Worm (Caenorhabditis elegans) whole organism, L1 larva: Measurements from ENCODE around the gene ins-37.
A peak's percentile ranks its signal among the peaks of the same experiment; 100 is the strongest.

Experiments used
- C04F5.9 ChIP-seq: sonication (generic microtip); optimal IDR thresholded peaks from 2 replicates; lab custom pipeline; 2016; ENCODE audit warnings: missing genetic modification characterization, missing compliant biosample characterization
- C16A3.4 ChIP-seq: fragments of 150-350 bp; optimal IDR thresholded peaks from 2 replicates; lab custom pipeline; 2014; ENCODE audit warnings: missing biosample characterization, missing genetic modification characterization
- C34B4.2 ChIP-seq: sonication (generic microtip); optimal IDR thresholded peaks from 2 replicates; lab custom pipeline; 2017; ENCODE audit warnings: mild to moderate bottlenecking, missing genetic modification characterization, missing compliant biosample characterization
- Y116A8C.19 ChIP-seq: sonication (generic microtip); optimal IDR thresholded peaks from 2 replicates; lab custom pipeline; 2016; ENCODE audit warnings: missing compliant biosample characterization, missing genetic modification characterization, borderline replicate concordance
- aly-2 ChIP-seq: fragments of 150-350 bp; optimal IDR thresholded peaks from 2 replicates; lab custom pipeline; 2014; ENCODE audit warnings: missing biosample characterization, missing genetic modification characterization
- ceh-82 ChIP-seq, 3 experiments: fragments of 150-350 bp in 1 of 3; sonication (generic microtip) in 2 of 3; optimal IDR thresholded peaks; 2 replicates each; lab custom pipeline; 2014 to 2017; ENCODE audit warnings: missing biosample characterization in 3 of 3, missing genetic modification characterization in 3 of 3
- ceh-88 ChIP-seq: fragments of 200-800 bp; sonication (Bioruptor generic); IDR thresholded peaks from 2 replicates; pipeline ENCODE4 v1.3.6; 2022; ENCODE audit warnings: missing genetic modification characterization, missing compliant biosample characterization
- ceh-90 ChIP-seq: sonication (generic microtip); optimal IDR thresholded peaks from 2 replicates; lab custom pipeline; 2016; ENCODE audit warnings: missing genetic modification characterization, missing compliant biosample characterization
- ces-1 ChIP-seq: fragments of 150-350 bp; optimal IDR thresholded peaks from 2 replicates; lab custom pipeline; 2014; ENCODE audit warnings: missing biosample characterization, missing genetic modification reagents, missing genetic modification characterization
- dpl-1 ChIP-seq, 3 experiments: fragments of 150-350 bp in 2 of 3; sonication (generic microtip) in 1 of 3; optimal IDR thresholded peaks; 2 replicates each; lab custom pipeline; 2014 to 2017; ENCODE audit warnings: missing biosample characterization in 3 of 3, missing genetic modification characterization in 3 of 3, missing genetic modification reagents in 3 of 3
- dsc-1 ChIP-seq: sonication (generic microtip); optimal IDR thresholded peaks from 2 replicates; lab custom pipeline; 2016; ENCODE audit warnings: mild to moderate bottlenecking, missing genetic modification characterization, missing compliant biosample characterization
- efl-3 ChIP-seq: fragments of 200-800 bp; sonication (Bioruptor generic); optimal IDR thresholded peaks from 2 replicates; lab custom pipeline; 2018; ENCODE audit warnings: mild to moderate bottlenecking, missing genetic modification characterization, missing compliant biosample characterization
- egl-13 ChIP-seq: sonication (generic microtip); optimal IDR thresholded peaks from 2 replicates; lab custom pipeline; 2016; ENCODE audit warnings: missing genotype, missing genetic modification reagents, missing genetic modification characterization, missing compliant biosample characterization
- fkh-10 ChIP-seq: sonication (generic microtip); optimal IDR thresholded peaks from 2 replicates; lab custom pipeline; 2017; ENCODE audit warnings: missing biosample characterization, missing genetic modification reagents, missing genetic modification characterization
- fkh-8 ChIP-seq: sonication (generic microtip); optimal IDR thresholded peaks from 2 replicates; lab custom pipeline; 2016; ENCODE audit warnings: mild to moderate bottlenecking, missing genetic modification characterization, missing compliant biosample characterization
- fos-1 ChIP-seq: fragments of 150-350 bp; optimal IDR thresholded peaks from 2 replicates; lab custom pipeline; 2014; ENCODE audit warnings: missing biosample characterization, missing genetic modification characterization
- grh-1 ChIP-seq: fragments of 200-800 bp; sonication (Bioruptor generic); IDR thresholded peaks from 2 replicates; pipeline ENCODE4 v1.3.6; 2022; ENCODE audit warnings: missing genetic modification reagents, missing genetic modification characterization, missing compliant biosample characterization
- hlh-17 ChIP-seq: fragments of 200-800 bp; sonication (Bioruptor generic); optimal IDR thresholded peaks from 2 replicates; lab custom pipeline; 2018; ENCODE audit warnings: missing genetic modification characterization, mild to moderate bottlenecking, missing compliant biosample characterization, moderate library complexity, borderline replicate concordance
- hlh-4 ChIP-seq: sonication (generic microtip); optimal IDR thresholded peaks from 2 replicates; lab custom pipeline; 2016; ENCODE audit warnings: mild to moderate bottlenecking, missing genetic modification characterization, missing compliant biosample characterization
- hpl-2 ChIP-seq: fragments of 150-350 bp; optimal IDR thresholded peaks from 2 replicates; lab custom pipeline; 2014; ENCODE audit warnings: missing biosample characterization, missing genetic modification reagents, missing genetic modification characterization
- irx-1 ChIP-seq: sonication (generic microtip); optimal IDR thresholded peaks from 2 replicates; lab custom pipeline; 2016; ENCODE audit warnings: missing genetic modification characterization, missing compliant biosample characterization
- isw-1 ChIP-seq: fragments of 200-800 bp; sonication (Bioruptor generic); IDR thresholded peaks from 2 replicates; pipeline ENCODE4 v1.3.6; 2022; ENCODE audit warnings: missing genetic modification characterization, missing compliant biosample characterization
- lin-15B ChIP-seq: fragments of 150-350 bp; sonication (generic microtip); optimal IDR thresholded peaks from 3 replicates; lab custom pipeline; 2014; ENCODE audit warnings: missing biosample characterization, missing genetic modification characterization
- lir-3 ChIP-seq: sonication (generic microtip); optimal IDR thresholded peaks from 2 replicates; lab custom pipeline; 2016; ENCODE audit warnings: mild to moderate bottlenecking, missing genetic modification characterization, moderate library complexity, missing compliant biosample characterization; ENCODE audit not compliant: poor library complexity
- mab-9 ChIP-seq: fragments of 200-800 bp; sonication (Bioruptor generic); IDR thresholded peaks from 2 replicates; pipeline ENCODE4 v1.3.6; 2022; ENCODE audit warnings: missing genetic modification reagents, missing genetic modification characterization, missing compliant biosample characterization
- mdl-1 ChIP-seq, 2 experiments: fragments of 150-350 bp; optimal IDR thresholded peaks; 2 replicates each; lab custom pipeline; 2014 to 2017; ENCODE audit warnings: missing biosample characterization in 2 of 2, missing genetic modification characterization in 2 of 2, inconsistent platforms in 1 of 2
- mef-2 ChIP-seq: fragments of 150-350 bp; optimal IDR thresholded peaks from 2 replicates; lab custom pipeline; 2014; ENCODE audit warnings: missing biosample characterization, missing genetic modification characterization
- nhr-11 ChIP-seq: fragments of 150-350 bp; optimal IDR thresholded peaks from 2 replicates; lab custom pipeline; 2014; ENCODE audit warnings: missing biosample characterization, missing genetic modification characterization
- nhr-12 ChIP-seq: sonication (generic microtip); optimal IDR thresholded peaks from 2 replicates; lab custom pipeline; 2017; ENCODE audit warnings: missing biosample characterization, missing genetic modification characterization
- nhr-19 ChIP-seq: fragments of 200-800 bp; sonication (Bioruptor generic); conservative IDR thresholded peaks from 2 replicates; pipeline ENCODE4 v1.3.6; 2022; ENCODE audit warnings: missing genetic modification characterization, missing compliant biosample characterization
- nhr-20 ChIP-seq: sonication (generic microtip); optimal IDR thresholded peaks from 2 replicates; lab custom pipeline; 2016; ENCODE audit warnings: mild to moderate bottlenecking, missing genetic modification characterization, missing compliant biosample characterization
- nhr-237 ChIP-seq: fragments of 150-350 bp; optimal IDR thresholded peaks from 2 replicates; lab custom pipeline; 2014; ENCODE audit warnings: missing biosample characterization, missing genetic modification characterization
- nhr-77 ChIP-seq: fragments of 150-350 bp; optimal IDR thresholded peaks from 2 replicates; lab custom pipeline; 2014; ENCODE audit warnings: missing biosample characterization, missing genetic modification characterization
- nhr-84 ChIP-seq: sonication (generic microtip); optimal IDR thresholded peaks from 2 replicates; lab custom pipeline; 2017; ENCODE audit warnings: missing biosample characterization, missing genetic modification characterization
- nhr-90 ChIP-seq: sonication (generic microtip); optimal IDR thresholded peaks from 2 replicates; lab custom pipeline; 2016; ENCODE audit warnings: mild to moderate bottlenecking, missing genetic modification characterization, missing compliant biosample characterization; ENCODE audit not compliant: poor library complexity
- pag-3 ChIP-seq: sonication (generic microtip); optimal IDR thresholded peaks from 2 replicates; lab custom pipeline; 2017; ENCODE audit warnings: missing genetic modification characterization, mild to moderate bottlenecking, missing compliant biosample characterization, antibody characterized with exemption, borderline replicate concordance; ENCODE audit not compliant: insufficient read depth
- pax-3 ChIP-seq: fragments of 200-800 bp; sonication (Bioruptor generic); optimal IDR thresholded peaks from 2 replicates; lab custom pipeline; 2018; ENCODE audit warnings: mild to moderate bottlenecking, missing genetic modification characterization, moderate library complexity, missing compliant biosample characterization
- pqm-1 ChIP-seq: sonication (generic microtip); optimal IDR thresholded peaks from 3 replicates; lab custom pipeline; 2017; ENCODE audit warnings: missing biosample characterization, missing genetic modification characterization
- rnt-1 ChIP-seq: sonication (generic microtip); optimal IDR thresholded peaks from 2 replicates; lab custom pipeline; 2016; ENCODE audit warnings: mild to moderate bottlenecking, missing genetic modification characterization, moderate library complexity, missing compliant biosample characterization
- snpc-4 ChIP-seq: fragments of 150-350 bp; optimal IDR thresholded peaks from 2 replicates; lab custom pipeline; 2014; ENCODE audit warnings: missing biosample characterization, missing genetic modification characterization
- snu-23 ChIP-seq: sonication (generic microtip); optimal IDR thresholded peaks from 2 replicates; lab custom pipeline; 2016; ENCODE audit warnings: missing genetic modification characterization, missing compliant biosample characterization
- sup-37 ChIP-seq: fragments of 200-800 bp; sonication (Bioruptor generic); optimal IDR thresholded peaks from 2 replicates; lab custom pipeline; 2018; ENCODE audit warnings: mild to moderate bottlenecking, missing genetic modification characterization, missing compliant biosample characterization
- tlp-1 ChIP-seq: fragments of 150-350 bp; optimal IDR thresholded peaks from 2 replicates; lab custom pipeline; 2014; ENCODE audit warnings: missing biosample characterization, missing genetic modification characterization
- unc-130 ChIP-seq: fragments of 150-350 bp; optimal IDR thresholded peaks from 2 replicates; lab custom pipeline; 2017; ENCODE audit warnings: missing biosample characterization, missing genetic modification characterization, inconsistent platforms
- unc-30 ChIP-seq: sonication (generic microtip); optimal IDR thresholded peaks from 2 replicates; lab custom pipeline; 2017; ENCODE audit warnings: missing biosample characterization, missing genetic modification characterization
- unc-86 ChIP-seq: sonication (generic microtip); optimal IDR thresholded peaks from 2 replicates; lab custom pipeline; 2016; ENCODE audit warnings: missing genetic modification characterization, missing compliant biosample characterization
- xbp-1 ChIP-seq: sonication (generic microtip); optimal IDR thresholded peaks from 2 replicates; lab custom pipeline; 2016; ENCODE audit warnings: missing genetic modification characterization, missing compliant biosample characterization
- zip-4 ChIP-seq: fragments of 200-800 bp; sonication (Bioruptor generic); optimal IDR thresholded peaks from 2 replicates; lab custom pipeline; 2018; ENCODE audit warnings: mild to moderate bottlenecking, missing genetic modification characterization, moderate library complexity, missing compliant biosample characterization
- ztf-11 ChIP-seq, 2 experiments: sonication (generic microtip); optimal IDR thresholded peaks; 2 replicates each; lab custom pipeline; 2016 to 2017; ENCODE audit warnings: missing genetic modification characterization in 2 of 2, missing biosample characterization in 1 of 2, missing compliant biosample characterization in 1 of 2
- ztf-4 ChIP-seq: fragments of 150-350 bp; optimal IDR thresholded peaks from 2 replicates; lab custom pipeline; 2014; ENCODE audit warnings: missing biosample characterization, missing genetic modification characterization

ins-37 gene

DNA sequence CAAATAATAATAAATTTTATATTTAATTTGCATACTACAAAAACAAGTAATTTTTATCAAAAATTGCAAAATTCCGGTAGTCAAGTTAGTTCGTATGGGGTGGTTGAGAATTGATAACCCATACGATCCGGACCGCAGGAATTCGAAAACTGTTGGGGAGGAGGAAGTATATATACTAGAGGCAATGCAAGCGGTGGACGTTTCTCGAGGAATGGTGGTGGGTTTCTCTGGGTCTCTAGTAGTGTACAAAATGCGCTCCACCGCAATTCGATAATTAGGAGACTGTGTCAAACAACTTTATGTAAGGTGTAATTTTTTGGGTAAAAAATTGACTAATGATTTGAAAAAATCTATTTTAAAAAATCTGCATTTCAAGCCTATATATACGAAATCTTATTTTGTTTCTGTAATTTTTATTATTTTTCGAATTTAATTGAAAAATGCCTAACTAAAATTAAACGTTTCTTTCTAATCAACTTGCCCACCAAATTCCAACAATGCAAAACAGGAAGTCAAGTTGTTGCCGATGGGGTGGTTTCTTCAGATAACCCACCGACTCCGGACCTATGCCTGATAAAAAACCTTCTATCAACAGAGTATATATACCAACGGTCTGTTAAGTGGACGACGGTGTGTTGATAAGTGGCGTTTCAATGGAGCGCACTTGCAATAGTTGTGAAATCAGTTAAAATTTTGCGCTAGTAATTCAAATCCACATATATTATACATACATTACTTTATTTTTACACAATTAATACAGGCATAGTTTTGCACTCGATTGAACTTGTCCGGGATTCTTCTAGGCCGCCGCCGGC is 1.3 kb downstream of the ins-37 start (continued):
- TF ChIP-seq lir-3 (peak; percentile 84), snpc-4 (tag; lab: Kevin White, UChicago) (peak; percentile 100), Y116A8C.19 (peak; percentile 50), C16A3.4 (tag; lab: Kevin White, UChicago) (peak; percentile 95), dsc-1 (tag; lab: Kevin White, UChicago) (peak; percentile 99), nhr-12 (tag; lab: Kevin White, UChicago) (peak; percentile 17), efl-3 (GFP tag; lab: Kevin White, UChicago) (peak; percentile 41), zip-4 (GFP tag; lab: Kevin White, UChicago) (peak; percentile 88), C04F5.9 (tag; lab: Kevin White, UChicago) (peak; percentile 72), ceh-90 (tag; lab: Kevin White, UChicago) (peak; percentile 20), nhr-11 (tag; lab: Kevin White, UChicago) (peak; percentile 12), grh-1 (GFP tag; lab: Robert Waterston, UW) (peak; percentile 79), lin-15B (tag; lab: Kevin White, UChicago) (peak; percentile 88), xbp-1 (tag; lab: Kevin White, UChicago) (peak; percentile 95), ces-1 (GFP tag; lab: Kevin White, UChicago) (no peak), mdl-1 (tag; optimal IDR thresholded peaks at IDR 0.05; lab: Kevin White, UChicago) (peak in 1 of 2 experiments; percentile 89), ztf-4 (tag; lab: Kevin White, UChicago) (peak; percentile 88), ztf-11 (tag; optimal IDR thresholded peaks at IDR 0.05; lab: Kevin White, UChicago) (peak; percentile 25 to 88), nhr-84 (tag; lab: Kevin White, UChicago) (no peak), dpl-1 (GFP tag; optimal IDR thresholded peaks at IDR 0.05; lab: Kevin White, UChicago) (peak; percentile 71 to 81 (median 78)), rnt-1 (tag; lab: Kevin White, UChicago) (peak; percentile 87), ceh-82 (tag; optimal IDR thresholded peaks at IDR 0.05; lab: Kevin White, UChicago) (peak; percentile 88 to 89 (median 89)), nhr-19 (GFP tag; lab: Robert Waterston, UW) (peak; percentile 92), fos-1 (tag; lab: Kevin White, UChicago) (peak; percentile 90), tlp-1 (tag; lab: Kevin White, UChicago) (no peak), sup-37 (GFP tag; lab: Kevin White, UChicago) (peak; percentile 65), isw-1 (peak; percentile 72), pag-3 (no peak), nhr-77 (tag; lab: Kevin White, UChicago) (peak; percentile 91), egl-13 (tag; lab: Kevin White, UChicago) (peak; percentile 94), C34B4.2 (tag; lab: Kevin White, UChicago) (no peak), mef-2 (peak; percentile 49), mab-9 (GFP tag; lab: Robert Waterston, UW) (peak; percentile 74), ceh-88 (peak; percentile 86), hlh-4 (tag; lab: Kevin White, UChicago) (peak; percentile 51), pqm-1 (tag; lab: Kevin White, UChicago) (no peak), snu-23 (GFP tag; lab: Kevin White, UChicago) (peak; percentile 97), unc-130 (peak; percentile 97), nhr-90 (tag; lab: Kevin White, UChicago) (peak; percentile 98), unc-30 (tag; lab: Kevin White, UChicago) (no peak), nhr-237 (peak; percentile 62), irx-1 (tag; lab: Kevin White, UChicago) (peak; percentile 94), fkh-8 (peak; percentile 89), aly-2 (tag; lab: Kevin White, UChicago) (peak; percentile 95), fkh-10 (GFP tag; lab: Kevin White, UChicago) (peak; percentile 84), nhr-20 (peak; percentile 97), hlh-17 (GFP tag; lab: Kevin White, UChicago) (no peak), hpl-2 (GFP tag; lab: Kevin White, UChicago) (no peak), pax-3 (peak; percentile 91), unc-86 (tag; lab: Kevin White, UChicago) (peak; percentile 91)
